Fruit fly (Drosophila melanogaster): ENCODE measurements around the gene BI-1.

BI-1 gene

dm6 chr3L:8347346-8347745 is 38.6 kb upstream of the BI-1 start:
- peak; percentile 80 for TF ChIP-seq Hr83 (GFP tag; optimal IDR thresholded peaks at IDR 0.05; ENCODE audit: poor library complexity, severe bottlenecking)
- peak; percentile 20 for TF ChIP-seq OdsH (GFP tag; optimal IDR thresholded peaks at IDR 0.05)
- no peak for TF ChIP-seq Dif (GFP tag; optimal IDR thresholded peaks at IDR 0.05; ENCODE audit: partially characterized antibody)

DNA sequence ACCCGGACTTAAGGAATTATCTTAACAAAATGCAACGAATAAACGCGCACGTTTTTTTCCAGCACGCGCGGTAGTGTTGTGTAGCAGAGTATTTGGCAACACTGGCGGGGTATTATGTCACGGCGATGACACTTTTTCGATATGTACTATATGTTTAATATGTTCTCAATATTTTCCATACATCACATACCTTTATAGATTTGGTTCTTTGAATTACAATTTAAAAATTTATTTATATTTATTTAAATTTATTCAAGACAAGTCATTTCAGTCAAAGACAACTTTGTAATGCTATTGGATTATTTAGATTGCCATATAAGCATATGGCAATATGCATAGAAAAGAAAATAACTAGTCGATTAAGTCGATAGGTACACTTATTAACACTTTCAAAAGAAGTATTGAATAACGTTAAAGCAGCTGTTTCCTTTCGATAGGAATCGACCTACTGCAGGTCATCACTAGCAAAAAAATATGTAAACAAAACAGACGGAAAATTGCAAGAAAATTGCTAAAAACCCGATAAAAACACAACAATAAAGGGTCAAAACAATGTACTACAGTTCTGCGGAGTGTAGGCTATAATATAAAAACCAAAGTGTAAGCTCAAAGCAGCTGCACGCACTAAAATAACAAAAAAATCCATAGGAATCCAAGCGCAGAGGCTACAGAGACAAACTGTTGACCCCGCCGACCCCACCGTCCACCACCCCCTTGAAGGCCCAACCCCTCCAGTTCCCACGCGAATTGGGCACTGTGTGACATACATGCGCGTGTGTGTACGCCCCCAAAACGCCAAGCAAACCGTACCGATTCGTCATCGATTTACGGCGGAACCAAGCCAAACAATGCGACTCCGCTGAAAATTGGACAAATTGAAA is 37.6 kb upstream of the BI-1 start, which contains the start of the genes CG7182 and GAPcenA:
CG7182 (minus strand) TSS at position 283 of the 881 bp plus-strand sequence.
GAPcenA (plus strand) TSS at position 462 of the 881 bp plus-strand sequence.
- peak in 1 of 2 experiments; percentile 85 for TF ChIP-seq foxo (GFP tag; optimal IDR thresholded peaks at IDR 0.05)
- TF ChIP-seq Dif (GFP tag; optimal IDR thresholded peaks at IDR 0.05; ENCODE audit: partially characterized antibody) = no peak
- TF ChIP-seq CG32264 (GFP tag; optimal IDR thresholded peaks at IDR 0.05) = no peak
- TF ChIP-seq Myc (optimal IDR thresholded peaks at IDR 0.05) = no peak
- peak; percentile 62 for TF ChIP-seq OdsH (GFP tag; optimal IDR thresholded peaks at IDR 0.05)
- no peak for TF ChIP-seq Rel (GFP tag; optimal IDR thresholded peaks at IDR 0.05)
- peak; percentile 85 for TF ChIP-seq Rel (tag; optimal IDR thresholded peaks at IDR 0.05)
- no peak for TF ChIP-seq CrebA (GFP tag; optimal IDR thresholded peaks at IDR 0.05; ENCODE audit: borderline replicate concordance)
- no peak for TF ChIP-seq N (GFP tag; optimal IDR thresholded peaks at IDR 0.05)
- no peak for TF ChIP-seq Mio (GFP tag; optimal IDR thresholded peaks at IDR 0.05)
- TF ChIP-seq usp (GFP tag; optimal IDR thresholded peaks at IDR 0.05) = no peak
- TF ChIP-seq h (GFP tag; optimal IDR thresholded peaks at IDR 0.05) = peak; percentile 76
- TF ChIP-seq jim (GFP tag; optimal IDR thresholded peaks at IDR 0.05) = no peak
- peak; percentile 33 for TF ChIP-seq Hr83 (GFP tag; optimal IDR thresholded peaks at IDR 0.05; ENCODE audit: poor library complexity, severe bottlenecking)
- TF ChIP-seq Vsx2 (GFP tag; optimal IDR thresholded peaks at IDR 0.05; ENCODE audit: partially characterized antibody) = no peak
- TF ChIP-seq Dfd (GFP tag; optimal IDR thresholded peaks at IDR 0.05) = no peak
- TF ChIP-seq tai (GFP tag; optimal IDR thresholded peaks at IDR 0.05) = no peak
- TF ChIP-seq lola (GFP tag; optimal IDR thresholded peaks at IDR 0.05) = no peak
- TF ChIP-seq dsf (GFP tag; optimal IDR thresholded peaks at IDR 0.05; ENCODE audit: borderline replicate concordance) = no peak
- TF ChIP-seq br (GFP tag; optimal IDR thresholded peaks at IDR 0.05) = peak; percentile 49
- TF ChIP-seq GATAd (GFP tag; optimal IDR thresholded peaks at IDR 0.05) = no peak
- TF ChIP-seq fru (GFP tag; optimal IDR thresholded peaks at IDR 0.05) = peak; percentile 75
- no peak for TF ChIP-seq Abd-B (GFP tag; optimal IDR thresholded peaks at IDR 0.05)
- TF ChIP-seq woc (GFP tag; optimal IDR thresholded peaks at IDR 0.05) = no peak
- TF ChIP-seq dl (GFP tag; optimal IDR thresholded peaks at IDR 0.05; ENCODE audit: insufficient read depth in 1 of 2, partially characterized antibody in 2 of 2) = no peak
- TF ChIP-seq Sp1 (GFP tag; optimal IDR thresholded peaks at IDR 0.05) = peak; percentile 82
- peak; percentile 87 for TF ChIP-seq HLH106 (tag; optimal IDR thresholded peaks at IDR 0.05)
- TF ChIP-seq brk (GFP tag; optimal IDR thresholded peaks at IDR 0.05) = no peak
- no peak for TF ChIP-seq Hnf4 (GFP tag; optimal IDR thresholded peaks at IDR 0.05)
- no peak for TF ChIP-seq pan (optimal IDR thresholded peaks at IDR 0.05)
- no peak for TF ChIP-seq sage (GFP tag; optimal IDR thresholded peaks at IDR 0.05)
- TF ChIP-seq dmrt93B (GFP tag; optimal IDR thresholded peaks at IDR 0.05) = peak; percentile 72
- peak; percentile 64 for TF ChIP-seq CG9705 (GFP tag; optimal IDR thresholded peaks at IDR 0.05)
- TF ChIP-seq rgr (GFP tag; optimal IDR thresholded peaks at IDR 0.05) = peak; percentile 80
- TF ChIP-seq sv (GFP tag; optimal IDR thresholded peaks at IDR 0.05) = no peak
- peak; percentile 79 for TF ChIP-seq psq (GFP tag; optimal IDR thresholded peaks at IDR 0.05)
- peak; percentile 37 for TF ChIP-seq ey (GFP tag; optimal IDR thresholded peaks at IDR 0.05)
- TF ChIP-seq Hr78 (GFP tag; optimal IDR thresholded peaks at IDR 0.05) = no peak
- peak; percentile 62 for TF ChIP-seq Jra (GFP tag; optimal IDR thresholded peaks at IDR 0.05)

Measured in whole organism, wandering third instar larva.